Fruit fly (Drosophila melanogaster): ENCODE measurements around the gene CG42688.

The CG42688 gene

dm6 chr2L:19141435-19142126 is 41.0 kb downstream of the CG42688 start (continued):
- TF ChIP-seq toy (GFP tag; IDR thresholded peaks at IDR 0.05) (no peak), CG1024 (GFP tag; IDR thresholded peaks at IDR 0.05) (no peak), bigmax (GFP tag; optimal IDR thresholded peaks at IDR 0.05) (no peak), CG9609 (GFP tag; optimal IDR thresholded peaks at IDR 0.05) (peak; percentile 50), fru (optimal IDR thresholded peaks at IDR 0.05) (no peak), nerfin-2 (GFP tag; IDR thresholded peaks at IDR 0.05; ENCODE audit: partially characterized antibody) (no peak), Doc3 (GFP tag; IDR thresholded peaks at IDR 0.05; ENCODE audit: partially characterized antibody) (no peak), Aef1 (GFP tag; IDR thresholded peaks at IDR 0.05) (no peak), sc (optimal IDR thresholded peaks at IDR 0.05) (no peak), sc (GFP tag; optimal IDR thresholded peaks at IDR 0.05) (peak; percentile 55), lab (GFP tag; optimal IDR thresholded peaks at IDR 0.05) (peak; percentile 81), dpn (GFP tag; optimal IDR thresholded peaks at IDR 0.05) (peak; percentile 74 to 80), CG7372 (GFP tag; IDR thresholded peaks at IDR 0.05) (peak; percentile 43; the same call in 1 of the 2 replicates), eyg (GFP tag; optimal IDR thresholded peaks at IDR 0.05) (peak; percentile 8), CG3163 (GFP tag; optimal IDR thresholded peaks at IDR 0.05) (peak; percentile 39), CG4404 (GFP tag; IDR thresholded peaks at IDR 0.05) (no peak; the same call in none of the 2 replicates), CG6254 (GFP tag; optimal IDR thresholded peaks at IDR 0.05) (peak; percentile 65), CG2712 (tag; optimal IDR thresholded peaks at IDR 0.05) (peak; percentile 81), gce (GFP tag; IDR thresholded peaks at IDR 0.05) (no peak), H2.0 (GFP tag; IDR thresholded peaks at IDR 0.05) (no peak), ind (GFP tag; optimal IDR thresholded peaks at IDR 0.05) (peak; percentile 68), CG7786 (GFP tag; optimal IDR thresholded peaks at IDR 0.05) (peak; percentile 70), CG31441 (GFP tag; IDR thresholded peaks at IDR 0.05) (peak; percentile 76), hkb (optimal IDR thresholded peaks at IDR 0.05) (no peak), hkb (GFP tag; IDR thresholded peaks at IDR 0.05) (0 out of 2 replicates have a peak, but pooled peaks have one; percentile 39), dysf (GFP tag; IDR thresholded peaks at IDR 0.05) (peak; percentile 79), CrebB (tag; optimal IDR thresholded peaks at IDR 0.05) (peak; percentile 48), Med (GFP tag) (peak; percentile 94), CG3838 (GFP tag; optimal IDR thresholded peaks at IDR 0.05) (no peak), Usf (GFP tag; optimal IDR thresholded peaks at IDR 0.05) (peak; percentile 73), zf30C (GFP tag; optimal IDR thresholded peaks at IDR 0.05) (no peak), pita (GFP tag; optimal IDR thresholded peaks at IDR 0.05) (no peak), CG11398 (GFP tag; optimal IDR thresholded peaks at IDR 0.05) (peak; percentile 46), Hmx (GFP tag; optimal IDR thresholded peaks at IDR 0.05) (peak; percentile 41), Oli (tag; optimal IDR thresholded peaks at IDR 0.05) (peak; percentile 84), CG4854 (GFP tag; optimal IDR thresholded peaks at IDR 0.05) (peak; percentile 60), CG4707 (GFP tag; optimal IDR thresholded peaks at IDR 0.05) (peak; percentile 18), twi (tag; optimal IDR thresholded peaks at IDR 0.05) (peak; percentile 59), CG12155 (GFP tag; optimal IDR thresholded peaks at IDR 0.05) (peak; percentile 68), CG6689 (GFP tag; IDR thresholded peaks at IDR 0.05) (peak; percentile 65), Elba2 (GFP tag; optimal IDR thresholded peaks at IDR 0.05) (no peak), trh (GFP tag; optimal IDR thresholded peaks at IDR 0.05) (peak; percentile 7), CHES-1-like (GFP tag; optimal IDR thresholded peaks at IDR 0.05) (peak; percentile 49), zfh2 (GFP tag; optimal IDR thresholded peaks at IDR 0.05) (peak; percentile 66), CG6272 (GFP tag; IDR thresholded peaks at IDR 0.05) (no peak), zen2 (GFP tag; IDR thresholded peaks at IDR 0.05; ENCODE audit: partially characterized antibody) (no peak), sim (GFP tag; IDR thresholded peaks at IDR 0.05) (no peak), Deaf1 (tag; optimal IDR thresholded peaks at IDR 0.05) (peak; percentile 19), Neu2 (GFP tag; optimal IDR thresholded peaks at IDR 0.05; ENCODE audit: borderline replicate concordance) (no peak), Ptx1 (GFP tag; IDR thresholded peaks at IDR 0.05) (peak; percentile 29; the same call in 1 of the 2 replicates), CG1792 (GFP tag; optimal IDR thresholded peaks at IDR 0.05) (peak; percentile 21)

All from whole organism, embryonic.